Worm (Caenorhabditis elegans): ENCODE results near the gene clec-28.

- TF ChIP-seq him-1 (tag; optimal IDR thresholded peaks at IDR 0.05) = no peak
- TF ChIP-seq dao-5 (tag; optimal IDR thresholded peaks at IDR 0.05) = no peak
- TF ChIP-seq W03F9.2 (tag; optimal IDR thresholded peaks at IDR 0.05) = no peak
Observed at ce11 chrV:16873642-16874041, 8.1 kb downstream of the clec-28 start, which contains the start of gene srw-23.

All from whole organism, L4/young adult.